Worm (Caenorhabditis elegans): ENCODE results near the gene Y55D5A.3.
A peak's percentile ranks its signal among the peaks of the same experiment; 100 is the strongest.

Gene Y55D5A.3

ce11 chrIII:2980927-2981326 lies 5.3 kb upstream of the Y55D5A.3 start (continued):
- no peak for TF ChIP-seq nhr-28 (tag; optimal IDR thresholded peaks at IDR 0.05)
- TF ChIP-seq lin-15B (tag; optimal IDR thresholded peaks at IDR 0.05) = no peak
- no peak for TF ChIP-seq alr-1 (tag; optimal IDR thresholded peaks at IDR 0.05; ENCODE audit: borderline replicate concordance)
- TF ChIP-seq nhr-71 (tag; optimal IDR thresholded peaks at IDR 0.05) = no peak
- TF ChIP-seq Y116A8C.19 (tag; optimal IDR thresholded peaks at IDR 0.05; ENCODE audit: borderline replicate concordance) = no peak
- TF ChIP-seq sox-4 (tag; optimal IDR thresholded peaks at IDR 0.05) = no peak
- TF ChIP-seq egl-27 (tag; optimal IDR thresholded peaks at IDR 0.05) = no peak
- no peak for TF ChIP-seq lin-35 (GFP tag; optimal IDR thresholded peaks at IDR 0.05)
- no peak for TF ChIP-seq unc-86 (tag; optimal IDR thresholded peaks at IDR 0.05)
- TF ChIP-seq unc-30 (tag; optimal IDR thresholded peaks at IDR 0.05) = no peak
- TF ChIP-seq xbp-1 (tag; optimal IDR thresholded peaks at IDR 0.05) = no peak
- TF ChIP-seq hpl-2 (GFP tag; optimal IDR thresholded peaks at IDR 0.05) = no peak
- no peak for TF ChIP-seq mep-1 (tag; optimal IDR thresholded peaks at IDR 0.05)

ce11 chrIII:2976176-2976575 lies 587 bp upstream of the Y55D5A.3 start:
- TF ChIP-seq hlh-4 (tag; optimal IDR thresholded peaks at IDR 0.05) (no peak), ceh-88 (GFP tag; IDR thresholded peaks at IDR 0.05) (no peak)

DNA sequence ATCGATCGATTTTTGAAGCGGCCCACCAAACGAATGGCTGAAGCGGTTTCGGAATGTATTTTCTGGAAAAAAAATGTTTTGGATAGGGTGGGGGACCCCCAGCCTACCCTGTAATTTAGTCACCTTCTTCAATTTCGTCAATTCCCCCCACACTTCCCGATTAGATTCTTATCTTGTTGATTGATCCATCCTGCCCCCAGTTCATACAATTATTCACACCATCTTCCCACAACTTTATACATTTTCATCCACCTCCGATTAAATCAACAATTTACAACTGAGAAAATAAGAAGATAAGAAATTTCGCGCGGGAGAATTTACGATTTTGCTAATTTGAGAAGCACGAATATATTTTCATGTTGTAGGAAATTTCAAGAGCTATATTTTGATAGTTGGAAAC lies 2.6 kb downstream of the Y55D5A.3 start:
- TF ChIP-seq dpl-1 (GFP tag; optimal IDR thresholded peaks at IDR 0.05) (no peak), fkh-4 (tag; optimal IDR thresholded peaks at IDR 0.05; ENCODE audit: borderline replicate concordance) (no peak), tlp-1 (tag; optimal IDR thresholded peaks at IDR 0.05) (peak; percentile 20), efl-1 (optimal IDR thresholded peaks at IDR 0.05) (no peak), efl-1 (GFP tag; optimal IDR thresholded peaks at IDR 0.05 in 1 of 2) (peak in 1 of 2 experiments; percentile 43)

- no peak for TF ChIP-seq alr-1 (tag; optimal IDR thresholded peaks at IDR 0.05; ENCODE audit: borderline replicate concordance)
- no peak for TF ChIP-seq ceh-63 (GFP tag; optimal IDR thresholded peaks at IDR 0.05)
- no peak for TF ChIP-seq vab-15 (tag; optimal IDR thresholded peaks at IDR 0.05)
- TF ChIP-seq lin-35 (GFP tag; optimal IDR thresholded peaks at IDR 0.05) = peak in 1 of 2 experiments; percentile 7
- no peak for TF ChIP-seq ztf-4 (tag; optimal IDR thresholded peaks at IDR 0.05)
- TF ChIP-seq dpl-1 (GFP tag; optimal IDR thresholded peaks at IDR 0.05) = peak in 1 of 3 experiments; percentile 44
- TF ChIP-seq efl-1 (optimal IDR thresholded peaks at IDR 0.05) = peak in 1 of 2 experiments; percentile 54
- peak; percentile 52 to 62 for TF ChIP-seq efl-1 (GFP tag; optimal IDR thresholded peaks at IDR 0.05 in 1 of 2)
Measured at ce11 chrIII:2970251-2970650, 5.3 kb downstream of the Y55D5A.3 start.

DNA sequence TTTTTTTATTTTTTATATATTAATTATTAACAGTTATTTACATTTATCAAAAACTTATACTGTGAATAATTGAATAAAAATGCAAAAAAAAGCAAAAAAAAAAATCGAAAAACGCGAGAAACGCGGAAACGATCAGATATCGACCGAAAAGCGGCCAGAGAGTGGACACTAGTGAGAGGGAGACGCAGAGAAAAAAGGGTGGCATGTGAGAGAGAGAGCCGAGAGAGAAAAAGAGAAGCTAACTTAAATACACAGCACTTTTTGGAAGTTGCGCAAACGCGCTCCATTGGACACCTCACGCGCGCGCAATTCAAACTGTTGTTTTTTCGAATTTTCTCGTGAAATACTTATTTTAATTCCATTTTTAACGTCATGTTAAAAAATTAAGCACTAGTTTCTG lies 9.1 kb downstream of the Y55D5A.3 start:
- peak; percentile 50 for TF ChIP-seq zip-4 (GFP tag; optimal IDR thresholded peaks at IDR 0.05)
- peak; percentile 21 for TF ChIP-seq lin-39 (tag; optimal IDR thresholded peaks at IDR 0.05)
- no peak for TF ChIP-seq vab-15 (tag; optimal IDR thresholded peaks at IDR 0.05)
- TF ChIP-seq unc-86 (tag; optimal IDR thresholded peaks at IDR 0.05) = peak; percentile 85
- peak; percentile 77 for TF ChIP-seq unc-98 (GFP tag; IDR thresholded peaks at IDR 0.05)
- peak; percentile 50 for TF ChIP-seq sox-4 (tag; optimal IDR thresholded peaks at IDR 0.05)
- TF ChIP-seq efl-3 (GFP tag; optimal IDR thresholded peaks at IDR 0.05) = no peak
- no peak for TF ChIP-seq ceh-63 (GFP tag; optimal IDR thresholded peaks at IDR 0.05)
- peak; percentile 84 to 90 for TF ChIP-seq lsy-2 (tag; optimal IDR thresholded peaks at IDR 0.05)
- peak; percentile 42 for TF ChIP-seq skn-1 (tag; optimal IDR thresholded peaks at IDR 0.05)
- peak; percentile 3 for TF ChIP-seq ceh-90 (tag; optimal IDR thresholded peaks at IDR 0.05)
- TF ChIP-seq Y116A8C.19 (tag; optimal IDR thresholded peaks at IDR 0.05; ENCODE audit: borderline replicate concordance) = no peak
- peak; percentile 75; the same call in 1 of the 2 replicates for TF ChIP-seq ceh-88 (GFP tag; IDR thresholded peaks at IDR 0.05)
- peak; percentile 69 for TF ChIP-seq unc-130 (tag; optimal IDR thresholded peaks at IDR 0.05)
- peak; percentile 77 for TF ChIP-seq lin-15B (tag; optimal IDR thresholded peaks at IDR 0.05)
- peak; percentile 57 for TF ChIP-seq nhr-77 (tag; optimal IDR thresholded peaks at IDR 0.05)
- peak; percentile 88 for TF ChIP-seq fkh-8 (tag; optimal IDR thresholded peaks at IDR 0.05)
- no peak for TF ChIP-seq nhr-12 (tag; optimal IDR thresholded peaks at IDR 0.05)
- no peak for TF ChIP-seq nhr-28 (tag; optimal IDR thresholded peaks at IDR 0.05)
- TF ChIP-seq mef-2 (tag; optimal IDR thresholded peaks at IDR 0.05) = peak; percentile 19
- TF ChIP-seq aly-2 (tag; optimal IDR thresholded peaks at IDR 0.05) = peak; percentile 40
- TF ChIP-seq aha-1 (tag; optimal IDR thresholded peaks at IDR 0.05) = no peak
- peak; percentile 88 for TF ChIP-seq swsn-7 (tag; optimal IDR thresholded peaks at IDR 0.05)
- TF ChIP-seq mdl-1 (tag; optimal IDR thresholded peaks at IDR 0.05) = peak in 1 of 2 experiments; percentile 70
- peak; percentile 52 to 83 (median 74) for TF ChIP-seq ceh-82 (tag; optimal IDR thresholded peaks at IDR 0.05)
- peak; percentile 61 for TF ChIP-seq ceh-8 (GFP tag; optimal IDR thresholded peaks at IDR 0.05)
- peak in 2 of 6 experiments; percentile 8 to 29 for TF ChIP-seq elt-3 (tag; optimal IDR thresholded peaks at IDR 0.05)
- peak in 1 of 2 experiments; percentile 51 for TF ChIP-seq egl-27 (tag; optimal IDR thresholded peaks at IDR 0.05)
- TF ChIP-seq sptf-1 (tag; optimal IDR thresholded peaks at IDR 0.05) = no peak
- TF ChIP-seq mep-1 (tag; optimal IDR thresholded peaks at IDR 0.05) = peak; percentile 83
- no peak for TF ChIP-seq unc-62 (GFP tag; optimal IDR thresholded peaks at IDR 0.05)
